Fruit fly (Drosophila melanogaster): ENCODE data around the gene ND-39.

DNA sequence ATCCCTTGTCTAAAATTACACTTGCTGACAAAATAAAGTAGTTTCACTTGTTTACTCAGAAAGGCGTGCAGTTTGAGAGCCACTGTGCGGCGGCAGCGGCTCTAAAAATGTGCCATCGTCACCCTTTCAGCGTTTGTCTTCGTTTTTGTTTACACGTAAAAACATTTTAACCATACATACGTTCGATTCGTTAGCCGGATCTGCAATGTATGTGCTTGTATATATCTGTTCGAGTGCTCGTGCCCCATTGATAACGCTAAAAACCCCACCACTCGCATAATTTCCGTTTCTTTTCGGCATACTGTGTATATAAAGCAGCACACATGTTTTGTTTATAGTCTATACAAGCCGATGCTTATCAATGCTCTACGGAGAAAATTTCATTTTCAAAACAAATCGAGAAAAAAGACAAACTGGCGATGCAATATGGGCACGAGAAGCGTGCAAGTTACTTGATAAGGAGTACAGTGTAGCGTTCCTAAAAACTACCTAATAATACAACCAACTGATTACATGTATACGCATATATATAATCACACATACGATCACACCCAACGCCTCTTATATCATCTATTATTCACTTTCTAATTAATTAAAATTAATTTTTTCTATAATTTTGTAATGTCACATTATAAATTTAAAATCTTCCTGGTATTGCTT lies 24.8 kb downstream of the ND-39 start:
- TF ChIP-seq Hnf4 (GFP tag; optimal IDR thresholded peaks at IDR 0.05) (no peak), tai (GFP tag; optimal IDR thresholded peaks at IDR 0.05) (no peak)
